Fruit fly (Drosophila melanogaster) whole organism, embryonic: ENCODE results near the gene hyd.

Source experiments
- ATbp ChIP-seq: fragments of 200-800 bp; sonication (Bioruptor generic); optimal IDR thresholded peaks from 2 replicates; lab custom pipeline; 2017; ENCODE audit warnings: missing biosample characterization, mild to moderate bottlenecking, missing genetic modification characterization, missing genetic modification reagents
- Asciz ChIP-seq: fragments of 200-800 bp; sonication (Bioruptor generic); optimal IDR thresholded peaks from 2 replicates; lab custom pipeline; 2017; ENCODE audit warnings: missing biosample characterization, mild to moderate bottlenecking, missing genetic modification characterization, missing genetic modification reagents
- Awh ChIP-seq: fragments of 200-800 bp; sonication (Bioruptor generic); IDR thresholded peaks from 2 replicates; pipeline ENCODE4, ENCODE4 v1.3.6; 2022; ENCODE audit warnings: missing biosample characterization, missing genetic modification characterization
- B-H1 ChIP-seq: fragments of 200-800 bp; sonication (Bioruptor generic); IDR thresholded peaks from 3 replicates; pipeline ENCODE4 v1.3.6; 2022; ENCODE audit warnings: missing biosample characterization, missing genetic modification characterization
- Bteb2 ChIP-seq: fragments of 200-800 bp; sonication (Bioruptor generic); optimal IDR thresholded peaks from 2 replicates; lab custom pipeline; 2016; ENCODE audit warnings: missing biosample characterization, missing genetic modification characterization
- CG10321 ChIP-seq: fragments of 200-800 bp; sonication (Bioruptor generic); IDR thresholded peaks from 2 replicates; pipeline ENCODE4 v1.3.6; 2022; ENCODE audit warnings: missing biosample characterization, missing genetic modification characterization
- CG13123 ChIP-seq: fragments of 200-800 bp; sonication (Bioruptor generic); optimal IDR thresholded peaks from 2 replicates; lab custom pipeline; 2016; ENCODE audit warnings: missing biosample characterization, missing genetic modification characterization
- CG13894 ChIP-seq: fragments of 200-800 bp; sonication (Bioruptor generic); optimal IDR thresholded peaks from 3 replicates; lab custom pipeline; 2018; ENCODE audit warnings: missing biosample characterization, mild to moderate bottlenecking, missing genetic modification characterization, moderate library complexity
- CG15601 ChIP-seq: fragments of 200-800 bp; sonication (Bioruptor generic); optimal IDR thresholded peaks from 3 replicates; lab custom pipeline; 2019; ENCODE audit warnings: missing biosample characterization, mild to moderate bottlenecking, missing genetic modification characterization, moderate library complexity
- CG16779 ChIP-seq: fragments of 200-800 bp; sonication (Bioruptor generic); IDR thresholded peaks from 2 replicates; pipeline ENCODE4 v1.3.6; 2022; ENCODE audit warnings: missing biosample characterization, missing genetic modification characterization
- CG16813 ChIP-seq: fragments of 200-800 bp; sonication (Bioruptor generic); IDR thresholded peaks from 3 replicates; pipeline ENCODE4 v1.3.6; 2022; ENCODE audit warnings: missing biosample characterization, missing genetic modification characterization; ENCODE audit not compliant: partially characterized antibody
- CG17186 ChIP-seq: fragments of 200-800 bp; sonication (Bioruptor generic); optimal IDR thresholded peaks from 3 replicates; lab custom pipeline; 2017; ENCODE audit warnings: missing biosample characterization, missing genetic modification reagents, missing genetic modification characterization
- CG17568 ChIP-seq: fragments of 200-800 bp; sonication (Bioruptor generic); optimal IDR thresholded peaks from 2 replicates; lab custom pipeline; 2018; ENCODE audit warnings: missing biosample characterization, mild to moderate bottlenecking, missing genetic modification characterization, moderate library complexity
- CG34224 ChIP-seq: fragments of 200-800 bp; sonication (Bioruptor generic); IDR thresholded peaks from 3 replicates; pipeline ENCODE4 v1.3.6; 2022; ENCODE audit warnings: missing biosample characterization, missing genetic modification characterization; ENCODE audit not compliant: partially characterized antibody
- CG43689 ChIP-seq: fragments of 200-800 bp; sonication (Bioruptor generic); IDR thresholded peaks from 2 replicates; pipeline ENCODE4 v1.3.6; 2022; ENCODE audit warnings: missing biosample characterization, missing genetic modification characterization
- CG4707 ChIP-seq: fragments of 200-800 bp; sonication (Bioruptor generic); optimal IDR thresholded peaks from 2 replicates; lab custom pipeline; 2018; ENCODE audit warnings: missing biosample characterization, mild to moderate bottlenecking, missing genetic modification characterization, moderate library complexity
- CG7786 ChIP-seq: fragments of 200-800 bp; sonication (Bioruptor generic); optimal IDR thresholded peaks from 2 replicates; lab custom pipeline; 2016; ENCODE audit warnings: missing biosample characterization, missing genetic modification characterization
- CG8359 ChIP-seq: fragments of 200-800 bp; sonication (Bioruptor generic); optimal IDR thresholded peaks from 2 replicates; lab custom pipeline; 2017; ENCODE audit warnings: missing biosample characterization, mild to moderate bottlenecking, missing genetic modification characterization, borderline replicate concordance
- Dll ChIP-seq: fragments of 200-800 bp; sonication (Bioruptor generic); IDR thresholded peaks from 4 replicates; pipeline ENCODE4 v1.3.6; 2022; ENCODE audit warnings: missing biosample characterization, missing genetic modification characterization; ENCODE audit not compliant: partially characterized antibody
- E2f2 ChIP-seq: fragments of 200-800 bp; sonication (Bioruptor generic); IDR thresholded peaks from 2 replicates; pipeline ENCODE4 v1.3.6; 2022; ENCODE audit warnings: missing biosample characterization, missing genetic modification characterization
- Eip74EF ChIP-seq, 2 experiments: fragments of 200-800 bp in 1 of 2; fragments of >200 bp in 1 of 2; sonication (Bioruptor generic) in 1 of 2; optimal IDR thresholded peaks; 2 replicates each; lab custom pipeline; 2017 to 2019; ENCODE audit warnings: missing biosample characterization in 2 of 2, missing genetic modification characterization in 2 of 2, mild to moderate bottlenecking in 1 of 2, moderate library complexity in 1 of 2
- Hand ChIP-seq: fragments of 200-800 bp; sonication (Bioruptor generic); optimal IDR thresholded peaks from 2 replicates; lab custom pipeline; 2017; ENCODE audit warnings: mild to moderate bottlenecking, missing biosample characterization, missing genetic modification reagents, missing genetic modification characterization
- HmgZ ChIP-seq: fragments of 200-800 bp; sonication (Bioruptor generic); optimal IDR thresholded peaks from 2 replicates; lab custom pipeline; 2018; ENCODE audit warnings: missing biosample characterization, mild to moderate bottlenecking, missing genetic modification characterization
- Lpt ChIP-seq: fragments of >200 bp; optimal IDR thresholded peaks from 2 replicates; lab custom pipeline; 2018; ENCODE audit warnings: missing biosample characterization, missing genetic modification characterization
- Mes4 ChIP-seq: fragments of 200-800 bp; sonication (Bioruptor generic); optimal IDR thresholded peaks from 2 replicates; lab custom pipeline; 2016; ENCODE audit warnings: missing biosample characterization, missing genetic modification characterization
- Oli ChIP-seq: fragments of 200-800 bp; sonication (Bioruptor generic); optimal IDR thresholded peaks from 2 replicates; lab custom pipeline; 2018; ENCODE audit warnings: missing biosample characterization, mild to moderate bottlenecking, missing genetic modification characterization, moderate library complexity
- YL-1 ChIP-seq: fragments of 200-800 bp; sonication (Bioruptor generic); optimal IDR thresholded peaks from 3 replicates; lab custom pipeline; 2017; ENCODE audit warnings: missing biosample characterization, mild to moderate bottlenecking, missing genetic modification characterization
- ab ChIP-seq: fragments of 200-800 bp; sonication (Bioruptor generic); optimal IDR thresholded peaks from 2 replicates; lab custom pipeline; 2016; ENCODE audit warnings: missing biosample characterization, missing genetic modification characterization
- dan ChIP-seq: fragments of 200-800 bp; sonication (Bioruptor generic); IDR thresholded peaks from 2 replicates; pipeline ENCODE4 v1.3.6; 2022; ENCODE audit warnings: missing biosample characterization, missing genetic modification characterization
- dpn ChIP-seq, 2 experiments: fragments of 200-800 bp; sonication (Bioruptor generic); optimal IDR thresholded peaks; 3 replicates each; lab custom pipeline; 2016; ENCODE audit warnings: missing biosample characterization in 2 of 2, missing genetic modification characterization in 2 of 2
- exex ChIP-seq: fragments of 200-800 bp; sonication (Bioruptor generic); optimal IDR thresholded peaks from 4 replicates; lab custom pipeline; 2018; ENCODE audit warnings: missing biosample characterization, mild to moderate bottlenecking, missing genetic modification characterization, moderate library complexity
- gcm2 ChIP-seq: fragments of 200-800 bp; sonication (Bioruptor generic); optimal IDR thresholded peaks from 2 replicates; lab custom pipeline; 2016; ENCODE audit warnings: missing biosample characterization, missing genetic modification characterization
- hb ChIP-seq: fragments of 200-800 bp; sonication (Bioruptor generic); IDR thresholded peaks from 3 replicates; pipeline ENCODE4 v1.3.6; 2022; ENCODE audit warnings: missing biosample characterization, missing genetic modification characterization; ENCODE audit not compliant: partially characterized antibody
- insv ChIP-seq, 2 experiments: fragments of 200-800 bp; sonication (Bioruptor generic); optimal IDR thresholded peaks; 3 replicates each; lab custom pipeline; 2016 to 2018; ENCODE audit warnings: missing biosample characterization in 2 of 2, missing genetic modification characterization in 2 of 2
- ken ChIP-seq: fragments of 200-800 bp; sonication (Bioruptor generic); IDR thresholded peaks from 3 replicates; pipeline ENCODE4 v1.3.6; 2022; ENCODE audit warnings: missing biosample characterization, missing genetic modification characterization
- lilli ChIP-seq: fragments of 200-800 bp; sonication (Bioruptor generic); optimal IDR thresholded peaks from 3 replicates; lab custom pipeline; 2016; ENCODE audit warnings: missing biosample characterization, missing genetic modification characterization
- lola ChIP-seq, 3 experiments: fragments of >200 bp in 2 of 3; fragments of 200-800 bp in 1 of 3; sonication (Bioruptor generic) in 1 of 3; optimal IDR thresholded peaks; 2 replicates each; lab custom pipeline; 2017 to 2019; ENCODE audit warnings: missing biosample characterization in 3 of 3, missing genetic modification characterization in 3 of 3, mild to moderate bottlenecking in 1 of 3, moderate library complexity in 1 of 3
- oc ChIP-seq: fragments of 200-800 bp; sonication (Bioruptor generic); optimal IDR thresholded peaks from 2 replicates; lab custom pipeline; 2018; ENCODE audit warnings: missing biosample characterization, mild to moderate bottlenecking, missing genetic modification characterization, moderate library complexity
- otp ChIP-seq: fragments of 200-800 bp; sonication (Bioruptor generic); IDR thresholded peaks from 3 replicates; pipeline ENCODE4, ENCODE4 v1.3.6; 2022; ENCODE audit warnings: missing biosample characterization, missing genetic modification characterization
- p53 ChIP-seq: fragments of 200-800 bp; sonication (Bioruptor generic); optimal IDR thresholded peaks from 2 replicates; lab custom pipeline; 2016; ENCODE audit warnings: missing biosample characterization, missing genetic modification characterization
- phol ChIP-seq: fragments of 200-800 bp; sonication (Bioruptor generic); optimal IDR thresholded peaks from 3 replicates; lab custom pipeline; 2018; ENCODE audit warnings: missing biosample characterization, mild to moderate bottlenecking, missing genetic modification characterization, moderate library complexity
- psq ChIP-seq: fragments of 200-800 bp; sonication (Bioruptor generic); optimal IDR thresholded peaks from 2 replicates; lab custom pipeline; 2017; ENCODE audit warnings: missing biosample characterization, missing genetic modification characterization
- scrt ChIP-seq: fragments of 200-800 bp; sonication (Bioruptor generic); optimal IDR thresholded peaks from 2 replicates; lab custom pipeline; 2018; ENCODE audit warnings: missing biosample characterization, mild to moderate bottlenecking, missing genetic modification characterization, moderate library complexity
- sd ChIP-seq: fragments of 200-800 bp; sonication (Bioruptor generic); optimal IDR thresholded peaks from 3 replicates; lab custom pipeline; 2018; ENCODE audit warnings: missing biosample characterization, mild to moderate bottlenecking, missing genetic modification characterization, moderate library complexity
- seq ChIP-seq: fragments of 200-800 bp; sonication (Bioruptor generic); IDR thresholded peaks from 2 replicates; pipeline ENCODE4 v1.3.6; 2022; ENCODE audit warnings: missing biosample characterization, missing genetic modification characterization
- sug ChIP-seq: fragments of 200-800 bp; optimal IDR thresholded peaks from 2 replicates; lab custom pipeline; 2019; ENCODE audit warnings: missing biosample characterization, mild to moderate bottlenecking, missing genetic modification characterization, moderate library complexity
- tup ChIP-seq: fragments of 200-800 bp; sonication (Bioruptor generic); optimal IDR thresholded peaks from 2 replicates; lab custom pipeline; 2016; ENCODE audit warnings: missing biosample characterization, mild to moderate bottlenecking, missing genetic modification characterization, moderate library complexity
- twi ChIP-seq: fragments of 200-800 bp; optimal IDR thresholded peaks from 2 replicates; lab custom pipeline; 2019; ENCODE audit warnings: missing biosample characterization, mild to moderate bottlenecking, missing genetic modification characterization, moderate library complexity

Gene hyd

dm6 chr3R:9771519-9771972, 46.1 kb upstream of the hyd start, which contains the start of gene CG9471 (continued):
- peak; percentile 90 for TF ChIP-seq Awh
- TF ChIP-seq seq (GFP tag; lab: Robert Waterston, UW), result peak; percentile 92
- TF ChIP-seq ab (GFP tag; lab: Kevin White, UChicago), result peak; percentile 43
- TF ChIP-seq dpn (GFP tag; optimal IDR thresholded peaks at IDR 0.05; lab: Kevin White, UChicago), result peak; percentile 90 to 93
- TF ChIP-seq otp, result peak; percentile 85; the same call in 2 of the 3 replicates
- peak; percentile 83 for TF ChIP-seq Mes4 (GFP tag; lab: Kevin White, UChicago)
- peak; percentile 93 for TF ChIP-seq CG7786 (GFP tag; lab: Kevin White, UChicago)
- TF ChIP-seq CG34224 (GFP tag; lab: Robert Waterston, UW), result no peak
- peak; percentile 83 for TF ChIP-seq oc (tag; lab: Kevin White, UChicago)
- TF ChIP-seq p53, result peak; percentile 3
- peak; percentile 67 for TF ChIP-seq CG10321 (GFP tag; lab: Robert Waterston, UW)
- peak; percentile 90 for TF ChIP-seq CG16779
- TF ChIP-seq sug (tag; lab: Kevin White, UChicago), result peak; percentile 91
- peak; percentile 77 for TF ChIP-seq ken (GFP tag; lab: Robert Waterston, UW)
- no peak for TF ChIP-seq hb (GFP tag; lab: Robert Waterston, UW)
- peak; percentile 86 for TF ChIP-seq CG43689 (GFP tag; lab: Robert Waterston, UW)
- peak; percentile 92 for TF ChIP-seq E2f2 (GFP tag; lab: Robert Waterston, UW)
- TF ChIP-seq CG4707, result peak; percentile 73
- peak; percentile 63 for TF ChIP-seq YL-1
- TF ChIP-seq twi, result peak; percentile 73
- TF ChIP-seq CG15601 (tag; lab: Kevin White, UChicago), result peak; percentile 87
- peak; percentile 76 for TF ChIP-seq gcm2 (GFP tag; lab: Kevin White, UChicago)
- TF ChIP-seq dan (GFP tag; lab: Robert Waterston, UW), result peak; percentile 69
- TF ChIP-seq HmgZ (tag; lab: Kevin White, UChicago), result peak; percentile 96
- TF ChIP-seq lilli (GFP tag; lab: Kevin White, UChicago), result peak; percentile 96
- TF ChIP-seq CG13894, result peak; percentile 87
- no peak for TF ChIP-seq CG17568 (GFP tag; lab: Kevin White, UChicago)
- peak; percentile 93 for TF ChIP-seq Bteb2 (GFP tag; lab: Kevin White, UChicago)
- peak; percentile 89 for TF ChIP-seq Oli
- peak; percentile 57 for TF ChIP-seq psq (GFP tag; lab: Kevin White, UChicago)
- peak; percentile 90 for TF ChIP-seq B-H1 (GFP tag; lab: Robert Waterston, UW)
- peak in 1 of 3 experiments; percentile 83 for TF ChIP-seq lola (GFP tag; optimal IDR thresholded peaks at IDR 0.05; lab: Kevin White, UChicago)
- peak; percentile 81 for TF ChIP-seq Asciz (GFP tag; lab: Kevin White, UChicago)
- TF ChIP-seq CG8359 (GFP tag; lab: Kevin White, UChicago), result peak; percentile 14
- peak; percentile 83 for TF ChIP-seq CG13123 (GFP tag; lab: Kevin White, UChicago)
- no peak for TF ChIP-seq Lpt
- TF ChIP-seq ATbp (GFP tag; lab: Kevin White, UChicago), result peak; percentile 88
- TF ChIP-seq insv (GFP tag; optimal IDR thresholded peaks at IDR 0.05; lab: Kevin White, UChicago), result peak in 1 of 2 experiments; percentile 55
- TF ChIP-seq Eip74EF (GFP tag; optimal IDR thresholded peaks at IDR 0.05; lab: Kevin White, UChicago), result peak in 1 of 2 experiments; percentile 90
- peak; percentile 16 for TF ChIP-seq CG17186
- peak; percentile 89 for TF ChIP-seq phol (tag; lab: Kevin White, UChicago)
- TF ChIP-seq CG16813 (GFP tag; lab: Robert Waterston, UW), result 0 out of 3 replicates have a peak, but pooled peaks have one; percentile 24
- peak; percentile 80 for TF ChIP-seq scrt (GFP tag; lab: Kevin White, UChicago)
- peak; percentile 77 for TF ChIP-seq tup (GFP tag; lab: Kevin White, UChicago)
- peak; percentile 90 for TF ChIP-seq sd (tag; lab: Kevin White, UChicago)
- TF ChIP-seq Dll (GFP tag; lab: Robert Waterston, UW), result no peak
- peak; percentile 93 for TF ChIP-seq Hand (GFP tag; lab: Kevin White, UChicago)
- peak; percentile 92 for TF ChIP-seq exex
